Fruit fly (Drosophila melanogaster) whole organism, embryonic: ENCODE measurements around the gene CG34269.

Source experiments
- CG1024 ChIP-seq: fragments of 200-800 bp; sonication (Bioruptor generic); IDR thresholded peaks from 2 replicates; pipeline ENCODE4 v1.3.6; 2022; ENCODE audit warnings: missing biosample characterization, missing genetic modification characterization
- CG10979 ChIP-seq: fragments of 200-800 bp; sonication (Bioruptor generic); optimal IDR thresholded peaks from 2 replicates; lab custom pipeline; 2018; ENCODE audit warnings: missing biosample characterization, mild to moderate bottlenecking, missing genetic modification characterization, moderate library complexity
- CG11093 ChIP-seq: fragments of 200-800 bp; sonication (Bioruptor generic); IDR thresholded peaks from 3 replicates; pipeline ENCODE4 v1.3.6; 2022; ENCODE audit warnings: missing biosample characterization, missing genetic modification characterization
- CG11504 ChIP-seq: fragments of 200-800 bp; sonication (Bioruptor generic); optimal IDR thresholded peaks from 3 replicates; lab custom pipeline; 2019; ENCODE audit warnings: missing biosample characterization, mild to moderate bottlenecking, missing genetic modification characterization, moderate library complexity
- CG12236 ChIP-seq: fragments of 200-800 bp; sonication (Bioruptor generic); optimal IDR thresholded peaks from 2 replicates; lab custom pipeline; 2016; ENCODE audit warnings: missing biosample characterization, missing genetic modification characterization
- CG12299 ChIP-seq: fragments of 200-800 bp; sonication (Bioruptor generic); optimal IDR thresholded peaks from 2 replicates; lab custom pipeline; 2018; ENCODE audit warnings: missing biosample characterization, mild to moderate bottlenecking, missing genetic modification characterization
- CG14014 ChIP-seq: fragments of 200-800 bp; sonication (Bioruptor generic); IDR thresholded peaks from 2 replicates; pipeline ENCODE4 v1.3.6; 2022; ENCODE audit warnings: missing biosample characterization, missing genetic modification characterization
- CG15514 ChIP-seq: fragments of 200-800 bp; sonication (Bioruptor generic); optimal IDR thresholded peaks from 3 replicates; lab custom pipeline; 2017; ENCODE audit warnings: missing biosample characterization, missing genetic modification characterization, mild to moderate bottlenecking, moderate library complexity, missing genetic modification reagents
- CG17361 ChIP-seq: fragments of 200-800 bp; sonication (Bioruptor generic); IDR thresholded peaks from 3 replicates; pipeline ENCODE4 v1.3.6; 2022; ENCODE audit warnings: missing biosample characterization, missing genetic modification characterization
- CG18262 ChIP-seq: fragments of 200-800 bp; optimal IDR thresholded peaks from 3 replicates; lab custom pipeline; 2019; ENCODE audit warnings: missing biosample characterization, mild to moderate bottlenecking, missing genetic modification characterization, moderate library complexity
- CG2199 ChIP-seq: fragments of 200-800 bp; sonication (Bioruptor generic); IDR thresholded peaks from 3 replicates; pipeline ENCODE4 v1.3.6; 2022; ENCODE audit warnings: missing biosample characterization, missing genetic modification characterization
- CG2678 ChIP-seq: fragments of 200-800 bp; sonication (Bioruptor generic); optimal IDR thresholded peaks from 3 replicates; lab custom pipeline; 2019; ENCODE audit warnings: missing biosample characterization, mild to moderate bottlenecking, missing genetic modification characterization, moderate library complexity
- CG2712 ChIP-seq: fragments of 200-800 bp; optimal IDR thresholded peaks from 3 replicates; lab custom pipeline; 2019; ENCODE audit warnings: missing biosample characterization, mild to moderate bottlenecking, missing genetic modification characterization, moderate library complexity
- CG3407 ChIP-seq: fragments of 200-800 bp; sonication (Bioruptor generic); optimal IDR thresholded peaks from 2 replicates; lab custom pipeline; 2018; ENCODE audit warnings: missing biosample characterization, mild to moderate bottlenecking, missing genetic modification characterization
- CG5953 ChIP-seq: fragments of 200-800 bp; sonication (Bioruptor generic); IDR thresholded peaks from 2 replicates; pipeline ENCODE4 v1.3.6; 2022; ENCODE audit warnings: missing biosample characterization, missing genetic modification characterization
- CG6254 ChIP-seq: fragments of 200-800 bp; sonication (Bioruptor generic); optimal IDR thresholded peaks from 3 replicates; lab custom pipeline; 2017; ENCODE audit warnings: mild to moderate bottlenecking, missing biosample characterization, missing genetic modification reagents, missing genetic modification characterization
- CG7357 ChIP-seq: fragments of 200-800 bp; sonication (Bioruptor generic); IDR thresholded peaks from 3 replicates; pipeline ENCODE4 v1.3.6; 2022; ENCODE audit warnings: missing biosample characterization, missing genetic modification characterization
- CG7556 ChIP-seq: fragments of 200-800 bp; sonication (Bioruptor generic); optimal IDR thresholded peaks from 2 replicates; lab custom pipeline; 2017; ENCODE audit warnings: missing biosample characterization, mild to moderate bottlenecking, missing genetic modification characterization
- CG8089 ChIP-seq: fragments of 200-800 bp; sonication (Bioruptor generic); optimal IDR thresholded peaks from 3 replicates; lab custom pipeline; 2016; ENCODE audit warnings: missing biosample characterization, missing genetic modification characterization
- CTCF ChIP-seq: fragments of 200-800 bp; sonication (Bioruptor generic); optimal IDR thresholded peaks from 2 replicates; lab custom pipeline; 2017; ENCODE audit warnings: missing biosample characterization, mild to moderate bottlenecking, missing genetic modification characterization, moderate library complexity
- D ChIP-seq, 2 experiments: fragments of 200-800 bp in 1 of 2; fragments of >200 bp in 1 of 2; sonication (Bioruptor generic) in 1 of 2; optimal IDR thresholded peaks; 2 replicates in 1 of 2; 3 replicates in 1 of 2; lab custom pipeline; 2017; ENCODE audit warnings: mild to moderate bottlenecking in 1 of 2, missing biosample characterization in 1 of 2, missing genetic modification characterization in 1 of 2, missing genetic modification reagents in 1 of 2
- HLH3B ChIP-seq: fragments of 200-800 bp; sonication (Bioruptor generic); IDR thresholded peaks from 2 replicates; pipeline ENCODE4 v1.3.6; 2022; ENCODE audit warnings: missing biosample characterization, missing genetic modification characterization
- Ssrp ChIP-seq: fragments of 200-800 bp; sonication (Bioruptor generic); optimal IDR thresholded peaks from 2 replicates; lab custom pipeline; 2018; ENCODE audit warnings: missing biosample characterization, mild to moderate bottlenecking, missing genetic modification characterization, moderate library complexity
- Xbp1 ChIP-seq: fragments of 200-800 bp; sonication (Bioruptor generic); optimal IDR thresholded peaks from 3 replicates; lab custom pipeline; 2016; ENCODE audit warnings: missing biosample characterization, mild to moderate bottlenecking, missing genetic modification characterization
- al ChIP-seq: fragments of 200-800 bp; sonication (Bioruptor generic); IDR thresholded peaks from 2 replicates; pipeline ENCODE4 v1.3.6; 2022; ENCODE audit warnings: missing biosample characterization, missing genetic modification characterization
- bcd ChIP-seq: fragments of 200-800 bp; sonication (Bioruptor generic); optimal IDR thresholded peaks from 2 replicates; lab custom pipeline; 2017; ENCODE audit warnings: missing biosample characterization, mild to moderate bottlenecking, missing genetic modification characterization
- chn ChIP-seq: fragments of 200-800 bp; sonication (Bioruptor generic); optimal IDR thresholded peaks from 2 replicates; lab custom pipeline; 2016; ENCODE audit warnings: missing biosample characterization, missing genetic modification characterization
- esg ChIP-seq: fragments of 200-800 bp; sonication (Bioruptor generic); conservative IDR thresholded peaks from 2 replicates; pipeline ENCODE4 v1.3.6; 2022; ENCODE audit warnings: missing biosample characterization, missing genetic modification characterization
- fd96Cb ChIP-seq: fragments of 200-800 bp; sonication (Bioruptor generic); optimal IDR thresholded peaks from 2 replicates; lab custom pipeline; 2018; ENCODE audit warnings: missing biosample characterization, mild to moderate bottlenecking, missing genetic modification characterization, moderate library complexity
- hkb ChIP-seq, 2 experiments: fragments of 200-800 bp in 1 of 2; fragments of >200 bp in 1 of 2; sonication (Bioruptor generic) in 1 of 2; IDR thresholded peaks in 1 of 2; optimal IDR thresholded peaks in 1 of 2; 2 replicates each; pipeline versions ENCODE4 v1.3.6 to Lab custom; 2017 to 2022; ENCODE audit warnings: missing biosample characterization in 1 of 2, missing genetic modification characterization in 1 of 2
- kah ChIP-seq: fragments of 200-800 bp; sonication (Bioruptor generic); optimal IDR thresholded peaks from 2 replicates; lab custom pipeline; 2018; ENCODE audit warnings: missing biosample characterization, mild to moderate bottlenecking, missing genetic modification characterization
- ken ChIP-seq: fragments of 200-800 bp; sonication (Bioruptor generic); IDR thresholded peaks from 3 replicates; pipeline ENCODE4 v1.3.6; 2022; ENCODE audit warnings: missing biosample characterization, missing genetic modification characterization
- lov ChIP-seq, 2 experiments: fragments of 200-800 bp in 1 of 2; fragments of >200 bp in 1 of 2; sonication (Bioruptor generic) in 1 of 2; IDR thresholded peaks in 1 of 2; optimal IDR thresholded peaks in 1 of 2; 2 replicates in 1 of 2; 3 replicates in 1 of 2; pipeline versions ENCODE4 v1.3.6 to Lab custom; 2017 to 2022; ENCODE audit warnings: missing biosample characterization in 1 of 2, missing genetic modification characterization in 1 of 2
- nau ChIP-seq: fragments of 200-800 bp; sonication (Bioruptor generic); optimal IDR thresholded peaks from 3 replicates; lab custom pipeline; 2017; ENCODE audit warnings: missing biosample characterization, mild to moderate bottlenecking, missing genetic modification characterization, missing genetic modification reagents
- nmo ChIP-seq: fragments of 200-800 bp; sonication (Bioruptor generic); optimal IDR thresholded peaks from 2 replicates; lab custom pipeline; 2018; ENCODE audit warnings: missing biosample characterization, mild to moderate bottlenecking, missing genetic modification characterization, moderate library complexity
- org-1 ChIP-seq: fragments of 200-800 bp; sonication (Bioruptor generic); optimal IDR thresholded peaks from 2 replicates; lab custom pipeline; 2017; ENCODE audit warnings: missing biosample characterization, missing genetic modification characterization
- p53 ChIP-seq: fragments of 200-800 bp; sonication (Bioruptor generic); optimal IDR thresholded peaks from 2 replicates; lab custom pipeline; 2016; ENCODE audit warnings: missing biosample characterization, missing genetic modification characterization
- pan ChIP-seq, 4 experiments: fragments of >200 bp in 3 of 4; fragments of 200-800 bp in 1 of 4; sonication (Bioruptor generic) in 1 of 4; optimal IDR thresholded peaks in 3 of 4; IDR thresholded peaks in 1 of 4; 2 replicates each; pipeline versions ENCODE4 v1.3.6 to Lab custom; 2017 to 2022; ENCODE audit warnings: missing biosample characterization in 2 of 4, missing genetic modification characterization in 2 of 4, mixed read lengths in 1 of 4
- phol ChIP-seq: fragments of 200-800 bp; sonication (Bioruptor generic); optimal IDR thresholded peaks from 3 replicates; lab custom pipeline; 2018; ENCODE audit warnings: missing biosample characterization, mild to moderate bottlenecking, missing genetic modification characterization, moderate library complexity
- ranshi ChIP-seq: fragments of 200-800 bp; sonication (Bioruptor generic); IDR thresholded peaks from 2 replicates; pipeline ENCODE4 v1.3.6; 2022; ENCODE audit warnings: missing biosample characterization, missing genetic modification characterization
- row ChIP-seq: fragments of 200-800 bp; sonication (Bioruptor generic); IDR thresholded peaks from 3 replicates; pipeline ENCODE4 v1.3.6; 2022; ENCODE audit warnings: missing biosample characterization, missing genetic modification characterization
- sens ChIP-seq: fragments of 200-800 bp; sonication (Bioruptor generic); peaks from one replicate; lab custom pipeline; 2016; ENCODE audit warnings: missing biosample characterization, missing genetic modification characterization
- slbo ChIP-seq: fragments of 200-800 bp; sonication (Bioruptor generic); IDR thresholded peaks from 2 replicates; pipeline ENCODE4 v1.3.6; 2022; ENCODE audit warnings: missing biosample characterization, missing genetic modification characterization
- sna ChIP-seq: fragments of 200-800 bp; sonication (Bioruptor generic); IDR thresholded peaks from 2 replicates; pipeline ENCODE4 v1.3.6; 2022; ENCODE audit warnings: missing biosample characterization, missing genetic modification characterization; ENCODE audit not compliant: partially characterized antibody
- ttk ChIP-seq: fragments of 200-800 bp; sonication (Bioruptor generic); IDR thresholded peaks from 2 replicates; pipeline ENCODE4 v2.1.2; 2022; ENCODE audit warnings: missing biosample characterization, missing genetic modification characterization
- unpg ChIP-seq: fragments of 200-800 bp; sonication (Bioruptor generic); optimal IDR thresholded peaks from 3 replicates; lab custom pipeline; 2018; ENCODE audit warnings: missing biosample characterization, mild to moderate bottlenecking, missing genetic modification characterization, moderate library complexity
- vvl ChIP-seq: fragments of 200-800 bp; sonication (Bioruptor generic); IDR thresholded peaks from 2 replicates; pipeline ENCODE4 v1.3.6; 2022; ENCODE audit warnings: missing biosample characterization, missing genetic modification characterization
- zfh1 ChIP-seq: fragments of 200-800 bp; sonication (Bioruptor generic); IDR thresholded peaks from 3 replicates; pipeline ENCODE4 v1.3.6; 2022; ENCODE audit warnings: missing biosample characterization, missing genetic modification characterization

CG34269 gene

dm6 chr3L:516948-517599 lies 11.1 kb upstream of the CG34269 start (continued):
- TF ChIP-seq hkb (optimal IDR thresholded peaks at IDR 0.05; lab: Kevin White, UChicago) = no peak
- TF ChIP-seq hkb (GFP tag; IDR thresholded peaks at IDR 0.05; lab: Robert Waterston, UW) = peak; percentile 51; the same call in 1 of the 2 replicates
- peak; percentile 54 for TF ChIP-seq row
- peak; percentile 69 for TF ChIP-seq CG18262
- TF ChIP-seq CG3407 (GFP tag; lab: Kevin White, UChicago) = peak; percentile 18
- peak; percentile 23 for TF ChIP-seq chn (GFP tag; lab: Kevin White, UChicago)
- no peak for TF ChIP-seq CG8089 (GFP tag; lab: Kevin White, UChicago)
- no peak for TF ChIP-seq al (GFP tag; lab: Robert Waterston, UW)
- TF ChIP-seq nmo (GFP tag; lab: Kevin White, UChicago) = peak; percentile 51
- TF ChIP-seq Xbp1 = peak; percentile 6
- peak; percentile 67 for TF ChIP-seq CG10979 (tag; lab: Kevin White, UChicago)
- no peak for TF ChIP-seq D (optimal IDR thresholded peaks at IDR 0.05; lab: Kevin White, UChicago)
- TF ChIP-seq D (GFP tag; optimal IDR thresholded peaks at IDR 0.05; lab: Kevin White, UChicago) = peak; percentile 27
- TF ChIP-seq fd96Cb = peak; percentile 47
- no peak for TF ChIP-seq CG15514 (GFP tag; lab: Kevin White, UChicago)
- peak; percentile 65 for TF ChIP-seq CG5953
- TF ChIP-seq CG2199 (GFP tag; lab: Robert Waterston, UW) = peak; percentile 93
- peak; percentile 53 for TF ChIP-seq CG2678 (tag; lab: Kevin White, UChicago)
- no peak for TF ChIP-seq sna (GFP tag; lab: Robert Waterston, UW)
- TF ChIP-seq lov (optimal IDR thresholded peaks at IDR 0.05; lab: Kevin White, UChicago) = no peak
- 0 out of 3 replicates have a peak, but pooled peaks have one; percentile 58 for TF ChIP-seq lov (GFP tag; IDR thresholded peaks at IDR 0.05; lab: Robert Waterston, UW)
- TF ChIP-seq sens = peak; percentile 89
- TF ChIP-seq CG2712 = peak; percentile 63
- TF ChIP-seq slbo (GFP tag; lab: Robert Waterston, UW) = 0 out of 2 replicates have a peak, but pooled peaks have one; percentile 9
- peak; percentile 61 for TF ChIP-seq phol (tag; lab: Kevin White, UChicago)
- TF ChIP-seq ttk = peak; percentile 70
- peak; percentile 5 for TF ChIP-seq CG7556 (GFP tag; lab: Kevin White, UChicago)
- TF ChIP-seq ranshi (GFP tag; lab: Robert Waterston, UW) = 0 out of 2 replicates have a peak, but pooled peaks have one; percentile 31
- TF ChIP-seq kah (GFP tag; lab: Kevin White, UChicago) = no peak
- no peak for TF ChIP-seq pan (optimal IDR thresholded peaks at IDR 0.05; lab: Kevin White, UChicago)
- TF ChIP-seq pan (GFP tag; optimal IDR thresholded peaks at IDR 0.05 in 1 of 2, IDR thresholded peaks at IDR 0.05 in 1 of 2) = peak in 1 of 2 experiments; percentile 19
- TF ChIP-seq bcd (GFP tag; lab: Kevin White, UChicago) = peak; percentile 5
- TF ChIP-seq CG12299 = no peak
- TF ChIP-seq CG14014 (GFP tag; lab: Robert Waterston, UW) = peak; percentile 31; the same call in 1 of the 2 replicates
- peak; percentile 67 for TF ChIP-seq CG17361 (GFP tag; lab: Robert Waterston, UW)
- TF ChIP-seq vvl = peak; percentile 79; the same call in 1 of the 2 replicates
- TF ChIP-seq nau = peak; percentile 27
- no peak for TF ChIP-seq p53 (GFP tag; lab: Kevin White, UChicago)
- 0 out of 2 replicates have a peak, but pooled peaks have one; percentile 35 for TF ChIP-seq CG1024 (GFP tag; lab: Robert Waterston, UW)
- peak; percentile 67 for TF ChIP-seq HLH3B (GFP tag; lab: Robert Waterston, UW)
- TF ChIP-seq org-1 (GFP tag; lab: Kevin White, UChicago) = no peak
- TF ChIP-seq esg (GFP tag; lab: Robert Waterston, UW) = peak; percentile 55
- peak; percentile 61 for TF ChIP-seq CG11504 (tag; lab: Kevin White, UChicago)
- TF ChIP-seq Ssrp (tag; lab: Kevin White, UChicago) = peak; percentile 49
- TF ChIP-seq ken (GFP tag; lab: Robert Waterston, UW) = peak; percentile 77
- peak; percentile 7 for TF ChIP-seq CG6254 (GFP tag; lab: Kevin White, UChicago)
- TF ChIP-seq CTCF (GFP tag; lab: Kevin White, UChicago) = no peak
- no peak for TF ChIP-seq CG7357 (GFP tag; lab: Robert Waterston, UW)
- peak; percentile 72 for TF ChIP-seq zfh1 (GFP tag; lab: Robert Waterston, UW)
- TF ChIP-seq CG12236 (GFP tag; lab: Kevin White, UChicago) = no peak
- peak; percentile 11 for TF ChIP-seq unpg (GFP tag; lab: Kevin White, UChicago)
- peak; percentile 52; the same call in 2 of the 3 replicates for TF ChIP-seq CG11093 (GFP tag; lab: Robert Waterston, UW)
